Fruit fly (Drosophila melanogaster): ENCODE results near the gene CG42834.

DNA sequence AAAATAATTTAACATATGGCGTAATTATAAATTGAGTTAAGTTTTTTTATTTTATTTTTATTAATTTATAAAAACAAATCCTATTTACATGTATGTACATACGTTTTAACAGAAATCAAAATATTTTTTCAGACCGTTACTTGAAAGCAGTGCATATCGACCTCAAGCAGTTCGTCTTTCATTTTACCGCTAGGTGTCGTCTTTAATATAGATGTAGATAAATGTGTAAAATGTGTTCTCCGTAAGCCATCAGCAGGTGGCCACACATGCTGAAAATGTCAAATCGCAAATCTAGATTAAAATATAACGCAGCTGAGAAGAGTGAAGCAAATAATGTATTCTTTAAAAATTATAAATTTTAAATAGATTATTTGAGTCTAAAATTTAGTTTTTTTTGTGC lies 30.8 kb downstream of the CG42834 start:
- TF ChIP-seq EcR (GFP tag; optimal IDR thresholded peaks at IDR 0.05) = no peak
- no peak for TF ChIP-seq psq (optimal IDR thresholded peaks at IDR 0.05)
- TF ChIP-seq usp (GFP tag; optimal IDR thresholded peaks at IDR 0.05) = no peak

All from whole organism.